Fruit fly (Drosophila melanogaster): ENCODE results near the gene aop.
A peak's percentile ranks its signal among the peaks of the same experiment; 100 is the strongest.

The aop gene

DNA sequence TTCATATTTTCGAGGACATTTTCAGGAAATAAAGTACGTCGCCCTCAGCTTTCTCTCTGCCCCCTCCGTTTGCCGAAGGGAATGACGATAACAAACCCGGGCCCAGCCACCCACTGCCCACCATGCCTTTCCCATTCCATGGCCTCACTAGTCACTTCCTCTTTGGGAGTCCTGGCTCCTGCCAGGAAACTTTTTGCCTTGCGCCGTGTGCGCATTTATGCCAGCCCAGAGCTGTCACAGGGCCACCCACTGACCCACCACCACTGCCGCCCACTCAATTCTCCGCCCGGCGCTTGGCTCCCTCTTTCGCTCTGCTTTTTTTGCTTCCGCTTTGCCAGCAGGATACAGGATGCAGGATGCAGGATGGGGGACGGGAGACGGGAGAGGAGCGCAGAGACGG is 8.9 kb upstream of the aop start:
- TF ChIP-seq h (GFP tag; optimal IDR thresholded peaks at IDR 0.05): no peak
- TF ChIP-seq usp (GFP tag; optimal IDR thresholded peaks at IDR 0.05): no peak
- no peak for TF ChIP-seq Hnf4 (GFP tag; optimal IDR thresholded peaks at IDR 0.05)
- TF ChIP-seq Sp1 (GFP tag; optimal IDR thresholded peaks at IDR 0.05): no peak
- TF ChIP-seq pan (optimal IDR thresholded peaks at IDR 0.05): no peak
- no peak for TF ChIP-seq CG32264 (GFP tag; optimal IDR thresholded peaks at IDR 0.05)
- no peak for TF ChIP-seq Hr83 (GFP tag; optimal IDR thresholded peaks at IDR 0.05; ENCODE audit: poor library complexity, severe bottlenecking)
- TF ChIP-seq rgr (GFP tag; optimal IDR thresholded peaks at IDR 0.05): no peak
- no peak for TF ChIP-seq CrebA (GFP tag; optimal IDR thresholded peaks at IDR 0.05; ENCODE audit: borderline replicate concordance)
- no peak for TF ChIP-seq OdsH (GFP tag; optimal IDR thresholded peaks at IDR 0.05)
- no peak for TF ChIP-seq GATAd (GFP tag; optimal IDR thresholded peaks at IDR 0.05)
- TF ChIP-seq dsf (GFP tag; optimal IDR thresholded peaks at IDR 0.05; ENCODE audit: borderline replicate concordance): no peak
- no peak for TF ChIP-seq N (GFP tag; optimal IDR thresholded peaks at IDR 0.05)
- TF ChIP-seq lola (GFP tag; optimal IDR thresholded peaks at IDR 0.05): no peak
- TF ChIP-seq sv (GFP tag; optimal IDR thresholded peaks at IDR 0.05): no peak
- no peak for TF ChIP-seq Mio (GFP tag; optimal IDR thresholded peaks at IDR 0.05)

dm6 chr2L:2185373-2185772 is 6.8 kb upstream of the aop start:
- TF ChIP-seq rgr (GFP tag; optimal IDR thresholded peaks at IDR 0.05) (no peak), ey (GFP tag; optimal IDR thresholded peaks at IDR 0.05) (no peak), lola (GFP tag; optimal IDR thresholded peaks at IDR 0.05) (no peak), N (GFP tag; optimal IDR thresholded peaks at IDR 0.05) (no peak), h (GFP tag; optimal IDR thresholded peaks at IDR 0.05) (no peak), Sp1 (GFP tag; optimal IDR thresholded peaks at IDR 0.05) (no peak), Rel (GFP tag; optimal IDR thresholded peaks at IDR 0.05) (no peak), Rel (tag; optimal IDR thresholded peaks at IDR 0.05) (no peak), CrebA (GFP tag; optimal IDR thresholded peaks at IDR 0.05; ENCODE audit: borderline replicate concordance) (no peak), foxo (GFP tag; optimal IDR thresholded peaks at IDR 0.05) (no peak), sage (GFP tag; optimal IDR thresholded peaks at IDR 0.05) (no peak), pan (optimal IDR thresholded peaks at IDR 0.05) (no peak), fru (GFP tag; optimal IDR thresholded peaks at IDR 0.05) (no peak), sv (GFP tag; optimal IDR thresholded peaks at IDR 0.05) (no peak), GATAd (GFP tag; optimal IDR thresholded peaks at IDR 0.05) (no peak)

DNA sequence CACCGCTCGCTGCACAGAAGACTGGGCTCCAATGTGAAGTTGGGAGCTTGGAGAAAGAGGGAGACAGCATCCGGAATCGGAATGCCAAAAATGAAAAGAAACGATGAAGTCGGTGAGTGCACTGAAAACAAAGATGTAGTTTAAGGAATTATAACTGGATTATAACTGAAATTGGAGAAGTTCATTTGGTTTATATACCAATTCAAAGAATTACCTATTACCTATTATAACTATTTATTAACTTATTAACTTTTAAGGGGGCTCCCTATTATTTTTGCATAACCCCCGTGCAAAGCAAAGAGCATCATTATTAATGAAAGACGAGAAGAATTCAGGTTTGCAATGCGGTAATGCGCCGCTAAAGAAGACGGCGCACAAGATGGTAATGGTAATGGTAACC is 6.1 kb upstream of the aop start:
- TF ChIP-seq Rel (GFP tag; optimal IDR thresholded peaks at IDR 0.05): no peak
- no peak for TF ChIP-seq Rel (tag; optimal IDR thresholded peaks at IDR 0.05)
- no peak for TF ChIP-seq br (GFP tag; optimal IDR thresholded peaks at IDR 0.05)
- no peak for TF ChIP-seq CrebA (GFP tag; optimal IDR thresholded peaks at IDR 0.05; ENCODE audit: borderline replicate concordance)
- no peak for TF ChIP-seq ey (GFP tag; optimal IDR thresholded peaks at IDR 0.05)
- no peak for TF ChIP-seq Hr83 (GFP tag; optimal IDR thresholded peaks at IDR 0.05; ENCODE audit: poor library complexity, severe bottlenecking)
- TF ChIP-seq woc (GFP tag; optimal IDR thresholded peaks at IDR 0.05): no peak
- no peak for TF ChIP-seq Sp1 (GFP tag; optimal IDR thresholded peaks at IDR 0.05)
- no peak for TF ChIP-seq Vsx2 (GFP tag; optimal IDR thresholded peaks at IDR 0.05; ENCODE audit: partially characterized antibody)
- peak; percentile 2 for TF ChIP-seq fru (GFP tag; optimal IDR thresholded peaks at IDR 0.05)
- TF ChIP-seq N (GFP tag; optimal IDR thresholded peaks at IDR 0.05): no peak
- no peak for TF ChIP-seq sage (GFP tag; optimal IDR thresholded peaks at IDR 0.05)
- no peak for TF ChIP-seq tai (GFP tag; optimal IDR thresholded peaks at IDR 0.05)
- peak; percentile 16 for TF ChIP-seq rgr (GFP tag; optimal IDR thresholded peaks at IDR 0.05)
- TF ChIP-seq HLH106 (tag; optimal IDR thresholded peaks at IDR 0.05): no peak
- TF ChIP-seq Hnf4 (GFP tag; optimal IDR thresholded peaks at IDR 0.05): no peak
- TF ChIP-seq CG9705 (GFP tag; optimal IDR thresholded peaks at IDR 0.05): no peak
- no peak for TF ChIP-seq usp (GFP tag; optimal IDR thresholded peaks at IDR 0.05)
- TF ChIP-seq sv (GFP tag; optimal IDR thresholded peaks at IDR 0.05): no peak
- peak; percentile 16 for TF ChIP-seq h (GFP tag; optimal IDR thresholded peaks at IDR 0.05)
- no peak for TF ChIP-seq GATAd (GFP tag; optimal IDR thresholded peaks at IDR 0.05)

DNA sequence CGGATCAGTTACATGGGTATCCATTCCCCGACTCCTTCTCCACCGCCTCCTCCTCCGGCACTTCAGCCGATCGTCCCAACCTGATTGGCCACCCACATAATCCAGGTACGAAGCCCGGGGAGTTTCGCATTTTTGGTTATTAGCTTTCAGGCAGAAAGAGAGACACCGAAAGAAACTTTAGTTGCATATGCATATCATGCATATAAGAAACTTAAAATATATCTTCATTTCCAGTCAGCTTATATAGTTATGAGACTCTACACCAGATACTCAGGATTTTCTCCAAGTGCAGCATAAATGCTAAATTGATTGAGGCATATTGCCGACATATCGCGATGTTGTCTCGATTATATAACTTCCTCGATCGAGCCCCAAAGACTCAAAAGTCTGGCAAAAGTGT is 5.6 kb upstream of the aop start:
- TF ChIP-seq fru (GFP tag; optimal IDR thresholded peaks at IDR 0.05) (no peak), brk (GFP tag; optimal IDR thresholded peaks at IDR 0.05) (no peak), CG9705 (GFP tag; optimal IDR thresholded peaks at IDR 0.05) (no peak), sage (GFP tag; optimal IDR thresholded peaks at IDR 0.05) (no peak), Abd-B (GFP tag; optimal IDR thresholded peaks at IDR 0.05) (no peak), N (GFP tag; optimal IDR thresholded peaks at IDR 0.05) (no peak), woc (GFP tag; optimal IDR thresholded peaks at IDR 0.05) (no peak), Vsx2 (GFP tag; optimal IDR thresholded peaks at IDR 0.05; ENCODE audit: partially characterized antibody) (no peak), jim (GFP tag; optimal IDR thresholded peaks at IDR 0.05) (no peak), OdsH (GFP tag; optimal IDR thresholded peaks at IDR 0.05) (no peak), dsf (GFP tag; optimal IDR thresholded peaks at IDR 0.05; ENCODE audit: borderline replicate concordance) (no peak)
